Worm (Caenorhabditis elegans) whole organism, L1 larva: Measurements from ENCODE around the gene spig-3.

Experiments
- C04F5.9 ChIP-seq: sonication (generic microtip); optimal IDR thresholded peaks from 2 replicates; lab custom pipeline; 2016; ENCODE audit warnings: missing genetic modification characterization, missing compliant biosample characterization
- C16A3.4 ChIP-seq: fragments of 150-350 bp; optimal IDR thresholded peaks from 2 replicates; lab custom pipeline; 2014; ENCODE audit warnings: missing biosample characterization, missing genetic modification characterization
- F16B12.6 ChIP-seq: fragments of 150-350 bp; optimal IDR thresholded peaks from 2 replicates; lab custom pipeline; 2014; ENCODE audit warnings: missing biosample characterization, missing genetic modification characterization
- Y116A8C.19 ChIP-seq: sonication (generic microtip); optimal IDR thresholded peaks from 2 replicates; lab custom pipeline; 2016; ENCODE audit warnings: missing compliant biosample characterization, missing genetic modification characterization, borderline replicate concordance
- aha-1 ChIP-seq: fragments of 150-350 bp; optimal IDR thresholded peaks from 2 replicates; lab custom pipeline; 2014; ENCODE audit warnings: missing biosample characterization, missing genetic modification characterization
- alr-1 ChIP-seq: fragments of 200-800 bp; sonication (Bioruptor generic); optimal IDR thresholded peaks from 2 replicates; lab custom pipeline; 2018; ENCODE audit warnings: borderline replicate concordance, mild to moderate bottlenecking, missing genetic modification characterization, missing compliant biosample characterization
- ama-1 ChIP-seq: fragments of 150-350 bp; optimal IDR thresholded peaks from 2 replicates; lab custom pipeline; 2014
- blmp-1 ChIP-seq: fragments of 150-350 bp; optimal IDR thresholded peaks from 2 replicates; lab custom pipeline; 2014; ENCODE audit warnings: missing biosample characterization, missing genetic modification characterization
- ceh-82 ChIP-seq, 3 experiments: fragments of 150-350 bp in 1 of 3; sonication (generic microtip) in 2 of 3; optimal IDR thresholded peaks; 2 replicates each; lab custom pipeline; 2014 to 2017; ENCODE audit warnings: missing biosample characterization in 3 of 3, missing genetic modification characterization in 3 of 3
- dpl-1 ChIP-seq, 3 experiments: fragments of 150-350 bp in 2 of 3; sonication (generic microtip) in 1 of 3; optimal IDR thresholded peaks; 2 replicates each; lab custom pipeline; 2014 to 2017; ENCODE audit warnings: missing biosample characterization in 3 of 3, missing genetic modification characterization in 3 of 3, missing genetic modification reagents in 3 of 3
- dsc-1 ChIP-seq: sonication (generic microtip); optimal IDR thresholded peaks from 2 replicates; lab custom pipeline; 2016; ENCODE audit warnings: mild to moderate bottlenecking, missing genetic modification characterization, missing compliant biosample characterization
- efl-1 ChIP-seq, 4 experiments: fragments of 150-350 bp; optimal IDR thresholded peaks in 3 of 4; peaks in 1 of 4; 1 replicate in 1 of 4; 2 replicates in 3 of 4; lab custom pipeline; 2014; ENCODE audit warnings: missing biosample characterization in 2 of 4, missing genetic modification characterization in 2 of 4, missing genetic modification reagents in 2 of 4
- efl-3 ChIP-seq: fragments of 200-800 bp; sonication (Bioruptor generic); optimal IDR thresholded peaks from 2 replicates; lab custom pipeline; 2018; ENCODE audit warnings: mild to moderate bottlenecking, missing genetic modification characterization, missing compliant biosample characterization
- egl-13 ChIP-seq: sonication (generic microtip); optimal IDR thresholded peaks from 2 replicates; lab custom pipeline; 2016; ENCODE audit warnings: missing genotype, missing genetic modification reagents, missing genetic modification characterization, missing compliant biosample characterization
- egl-27 ChIP-seq, 2 experiments: fragments of 150-350 bp in 1 of 2; sonication (generic microtip); optimal IDR thresholded peaks; 3 replicates each; lab custom pipeline; 2017 to 2018; ENCODE audit warnings: missing biosample characterization in 2 of 2, missing genetic modification characterization in 2 of 2, missing genetic modification reagents in 2 of 2
- elt-3 ChIP-seq, 6 experiments: fragments of 150-350 bp in 1 of 6; sonication (generic microtip); optimal IDR thresholded peaks; 2 replicates each; lab custom pipeline; 2017 to 2018; ENCODE audit warnings: missing biosample characterization in 6 of 6, missing genetic modification characterization in 6 of 6, inconsistent platforms in 1 of 6
- fkh-10 ChIP-seq: sonication (generic microtip); optimal IDR thresholded peaks from 2 replicates; lab custom pipeline; 2017; ENCODE audit warnings: missing biosample characterization, missing genetic modification reagents, missing genetic modification characterization
- hlh-4 ChIP-seq: sonication (generic microtip); optimal IDR thresholded peaks from 2 replicates; lab custom pipeline; 2016; ENCODE audit warnings: mild to moderate bottlenecking, missing genetic modification characterization, missing compliant biosample characterization
- irx-1 ChIP-seq: sonication (generic microtip); optimal IDR thresholded peaks from 2 replicates; lab custom pipeline; 2016; ENCODE audit warnings: missing genetic modification characterization, missing compliant biosample characterization
- isw-1 ChIP-seq: fragments of 200-800 bp; sonication (Bioruptor generic); IDR thresholded peaks from 2 replicates; pipeline ENCODE4 v1.3.6; 2022; ENCODE audit warnings: missing genetic modification characterization, missing compliant biosample characterization
- lin-14 ChIP-seq: fragments of 200-800 bp; sonication (Bioruptor generic); optimal IDR thresholded peaks from 2 replicates; lab custom pipeline; 2018; ENCODE audit warnings: mild to moderate bottlenecking, missing genetic modification characterization, moderate library complexity, missing compliant biosample characterization
- lin-15B ChIP-seq: fragments of 150-350 bp; sonication (generic microtip); optimal IDR thresholded peaks from 3 replicates; lab custom pipeline; 2014; ENCODE audit warnings: missing biosample characterization, missing genetic modification characterization
- lin-35 ChIP-seq, 2 experiments: fragments of 150-350 bp; optimal IDR thresholded peaks; 2 replicates each; lab custom pipeline; 2014; ENCODE audit warnings: missing biosample characterization in 2 of 2, missing genetic modification characterization in 2 of 2, missing genetic modification reagents in 2 of 2
- lin-39 ChIP-seq: fragments of 150-350 bp; optimal IDR thresholded peaks from 2 replicates; lab custom pipeline; 2014; ENCODE audit warnings: missing biosample characterization, missing genetic modification reagents, missing genetic modification characterization
- lir-3 ChIP-seq: sonication (generic microtip); optimal IDR thresholded peaks from 2 replicates; lab custom pipeline; 2016; ENCODE audit warnings: mild to moderate bottlenecking, missing genetic modification characterization, moderate library complexity, missing compliant biosample characterization; ENCODE audit not compliant: poor library complexity
- lsy-2 ChIP-seq, 2 experiments: fragments of 150-350 bp; optimal IDR thresholded peaks; 2 replicates each; lab custom pipeline; 2014; ENCODE audit warnings: missing biosample characterization in 2 of 2, missing genetic modification characterization in 2 of 2
- mab-9 ChIP-seq: fragments of 200-800 bp; sonication (Bioruptor generic); IDR thresholded peaks from 2 replicates; pipeline ENCODE4 v1.3.6; 2022; ENCODE audit warnings: missing genetic modification reagents, missing genetic modification characterization, missing compliant biosample characterization
- mdl-1 ChIP-seq, 2 experiments: fragments of 150-350 bp; optimal IDR thresholded peaks; 2 replicates each; lab custom pipeline; 2014 to 2017; ENCODE audit warnings: missing biosample characterization in 2 of 2, missing genetic modification characterization in 2 of 2, inconsistent platforms in 1 of 2
- nhr-11 ChIP-seq: fragments of 150-350 bp; optimal IDR thresholded peaks from 2 replicates; lab custom pipeline; 2014; ENCODE audit warnings: missing biosample characterization, missing genetic modification characterization
- nhr-12 ChIP-seq: sonication (generic microtip); optimal IDR thresholded peaks from 2 replicates; lab custom pipeline; 2017; ENCODE audit warnings: missing biosample characterization, missing genetic modification characterization
- nhr-19 ChIP-seq: fragments of 200-800 bp; sonication (Bioruptor generic); conservative IDR thresholded peaks from 2 replicates; pipeline ENCODE4 v1.3.6; 2022; ENCODE audit warnings: missing genetic modification characterization, missing compliant biosample characterization
- nhr-28 ChIP-seq: fragments of 150-350 bp; optimal IDR thresholded peaks from 2 replicates; lab custom pipeline; 2014; ENCODE audit warnings: missing biosample characterization, missing genetic modification characterization
- nhr-77 ChIP-seq: fragments of 150-350 bp; optimal IDR thresholded peaks from 2 replicates; lab custom pipeline; 2014; ENCODE audit warnings: missing biosample characterization, missing genetic modification characterization
- pag-3 ChIP-seq: sonication (generic microtip); optimal IDR thresholded peaks from 2 replicates; lab custom pipeline; 2017; ENCODE audit warnings: missing genetic modification characterization, mild to moderate bottlenecking, missing compliant biosample characterization, antibody characterized with exemption, borderline replicate concordance; ENCODE audit not compliant: insufficient read depth
- pax-3 ChIP-seq: fragments of 200-800 bp; sonication (Bioruptor generic); optimal IDR thresholded peaks from 2 replicates; lab custom pipeline; 2018; ENCODE audit warnings: mild to moderate bottlenecking, missing genetic modification characterization, moderate library complexity, missing compliant biosample characterization
- rnt-1 ChIP-seq: sonication (generic microtip); optimal IDR thresholded peaks from 2 replicates; lab custom pipeline; 2016; ENCODE audit warnings: mild to moderate bottlenecking, missing genetic modification characterization, moderate library complexity, missing compliant biosample characterization
- snu-23 ChIP-seq: sonication (generic microtip); optimal IDR thresholded peaks from 2 replicates; lab custom pipeline; 2016; ENCODE audit warnings: missing genetic modification characterization, missing compliant biosample characterization
- sptf-1 ChIP-seq: fragments of 150-350 bp; optimal IDR thresholded peaks from 2 replicates; lab custom pipeline; 2014; ENCODE audit warnings: missing biosample characterization, missing genetic modification characterization
- swsn-7 ChIP-seq: sonication (generic microtip); optimal IDR thresholded peaks from 2 replicates; lab custom pipeline; 2016; ENCODE audit warnings: missing genetic modification characterization, missing compliant biosample characterization
- tbx-2 ChIP-seq: sonication (generic microtip); optimal IDR thresholded peaks from 2 replicates; lab custom pipeline; 2016; ENCODE audit warnings: missing genetic modification characterization, missing compliant biosample characterization
- unc-30 ChIP-seq: sonication (generic microtip); optimal IDR thresholded peaks from 2 replicates; lab custom pipeline; 2017; ENCODE audit warnings: missing biosample characterization, missing genetic modification characterization
- unc-62 ChIP-seq: fragments of 150-350 bp; optimal IDR thresholded peaks from 2 replicates; lab custom pipeline; 2014; ENCODE audit warnings: missing biosample characterization, missing genetic modification reagents, missing genetic modification characterization
- unc-98 ChIP-seq: fragments of 200-800 bp; sonication (Bioruptor generic); IDR thresholded peaks from 2 replicates; pipeline ENCODE4 v1.3.6; 2022; ENCODE audit warnings: missing genetic modification characterization, missing compliant biosample characterization
- zag-1 ChIP-seq: fragments of 150-350 bp; optimal IDR thresholded peaks from 2 replicates; lab custom pipeline; 2014; ENCODE audit warnings: missing biosample characterization, missing genetic modification characterization
- ztf-11 ChIP-seq, 2 experiments: sonication (generic microtip); optimal IDR thresholded peaks; 2 replicates each; lab custom pipeline; 2016 to 2017; ENCODE audit warnings: missing genetic modification characterization in 2 of 2, missing biosample characterization in 1 of 2, missing compliant biosample characterization in 1 of 2
- ztf-4 ChIP-seq: fragments of 150-350 bp; optimal IDR thresholded peaks from 2 replicates; lab custom pipeline; 2014; ENCODE audit warnings: missing biosample characterization, missing genetic modification characterization

Gene spig-3

DNA sequence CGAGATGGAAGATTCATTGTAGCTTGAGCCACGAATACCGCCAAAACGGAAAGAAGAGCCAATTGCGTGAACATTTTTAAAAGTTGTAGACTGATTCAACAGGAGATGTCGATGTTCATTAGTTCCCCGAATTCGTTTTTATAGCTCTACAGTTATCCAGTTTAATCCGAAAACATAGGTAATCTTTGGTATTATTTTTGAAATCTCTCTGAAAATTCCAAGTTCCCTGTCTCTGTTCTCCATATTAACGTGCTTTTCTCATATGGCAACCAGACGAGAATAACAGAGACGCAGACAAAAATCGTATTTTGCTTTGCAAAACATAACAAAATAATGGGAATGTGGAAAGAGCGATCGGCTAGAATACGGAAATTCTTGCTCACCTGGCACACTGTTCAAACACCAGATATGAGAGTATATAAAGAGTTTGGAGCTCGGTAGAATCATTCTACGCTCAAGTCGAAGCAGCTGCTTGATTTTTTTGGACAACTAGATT, at the start of gene spig-3, which contains the start of gene F14D7.12:
spig-3 (minus strand) TSS at position 101 of the 496 bp plus-strand sequence.
F14D7.12 (plus strand) TSS at position 446 of the 496 bp plus-strand sequence.
- TF ChIP-seq efl-1 (optimal IDR thresholded peaks at IDR 0.05; lab: Kevin White, UChicago) (no peak), efl-1 (GFP tag; optimal IDR thresholded peaks at IDR 0.05 in 1 of 2; lab: Kevin White, UChicago) (peak in 1 of 2 experiments; percentile 49), zag-1 (tag; lab: Kevin White, UChicago) (no peak), tbx-2 (tag; lab: Kevin White, UChicago) (no peak), pag-3 (tag; lab: Kevin White, UChicago) (no peak), ztf-11 (tag; optimal IDR thresholded peaks at IDR 0.05; lab: Kevin White, UChicago) (no peak), lin-15B (tag; lab: Kevin White, UChicago) (no peak)

DNA sequence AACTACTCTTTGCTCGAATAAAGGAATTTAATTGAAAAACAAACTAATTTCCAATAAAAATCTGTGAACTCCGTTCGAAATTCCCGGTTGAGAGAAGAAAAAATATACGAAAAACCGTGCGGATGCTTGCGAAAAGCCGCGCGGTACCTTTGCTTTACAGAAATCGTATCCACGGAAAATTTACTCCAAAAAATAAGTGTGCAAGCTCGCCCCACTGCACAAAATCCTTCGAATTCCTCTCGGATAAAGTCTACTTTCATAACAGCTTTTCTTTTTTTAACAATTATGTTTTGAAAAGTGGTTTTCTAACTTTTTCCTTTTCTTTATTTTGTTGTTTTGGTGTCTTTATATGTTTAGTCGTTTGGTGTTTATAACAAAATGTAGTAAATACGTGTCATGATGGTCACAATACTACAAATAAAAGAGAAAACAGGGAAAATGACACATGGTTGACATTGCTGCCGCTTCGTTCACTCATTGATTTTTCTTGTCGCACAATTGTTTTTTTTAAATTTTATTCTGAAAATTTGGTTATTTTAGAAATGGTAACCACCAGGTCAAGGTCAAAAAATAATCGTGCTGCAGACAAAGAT, 47.9 kb upstream of the spig-3 start, which contains the start of gene cept-2:
cept-2 (plus strand) TSS at position 533 of the 593 bp plus-strand sequence.
- peak; percentile 81 for TF ChIP-seq mab-9 (GFP tag; lab: Robert Waterston, UW)
- TF ChIP-seq dpl-1 (GFP tag; optimal IDR thresholded peaks at IDR 0.05; lab: Kevin White, UChicago), result peak; percentile 86 to 89 (median 87)
- TF ChIP-seq unc-98 (GFP tag; lab: Robert Waterston, UW), result peak; percentile 44; the same call in 1 of the 2 replicates
- TF ChIP-seq fkh-10 (GFP tag; lab: Kevin White, UChicago), result peak; percentile 70
- TF ChIP-seq lin-14 (GFP tag; lab: Kevin White, UChicago), result peak; percentile 96
- peak; percentile 91 for TF ChIP-seq blmp-1 (tag; lab: Kevin White, UChicago)
- no peak for TF ChIP-seq sptf-1 (tag; lab: Kevin White, UChicago)
- TF ChIP-seq ztf-4, result peak; percentile 85
- peak; percentile 82 for TF ChIP-seq irx-1 (tag; lab: Kevin White, UChicago)
- TF ChIP-seq lir-3, result peak; percentile 93
- TF ChIP-seq nhr-12, result no peak
- peak; percentile 84 to 95 (median 94) for TF ChIP-seq ceh-82 (tag; optimal IDR thresholded peaks at IDR 0.05; lab: Kevin White, UChicago)
- TF ChIP-seq snu-23 (GFP tag; lab: Kevin White, UChicago), result peak; percentile 97
- no peak for TF ChIP-seq hlh-4 (tag; lab: Kevin White, UChicago)
- peak; percentile 56 for TF ChIP-seq F16B12.6
- TF ChIP-seq pag-3 (tag; lab: Kevin White, UChicago), result peak; percentile 82
- TF ChIP-seq Y116A8C.19 (tag; lab: Kevin White, UChicago), result no peak
- peak; percentile 87 to 88 for TF ChIP-seq lin-35 (GFP tag; optimal IDR thresholded peaks at IDR 0.05; lab: Kevin White, UChicago)
- TF ChIP-seq efl-3 (GFP tag; lab: Kevin White, UChicago), result peak; percentile 31
- peak in 1 of 2 experiments; percentile 56 for TF ChIP-seq egl-27 (tag; optimal IDR thresholded peaks at IDR 0.05; lab: Kevin White, UChicago)
- peak; percentile 96 for TF ChIP-seq nhr-19 (GFP tag; lab: Robert Waterston, UW)
- no peak for TF ChIP-seq unc-30 (tag; lab: Kevin White, UChicago)
- TF ChIP-seq nhr-28 (tag; lab: Kevin White, UChicago), result no peak
- peak; percentile 94 for TF ChIP-seq dsc-1 (tag; lab: Kevin White, UChicago)
- TF ChIP-seq lin-15B (tag; lab: Kevin White, UChicago), result peak; percentile 67
- peak; percentile 92 for TF ChIP-seq nhr-77 (tag; lab: Kevin White, UChicago)
- peak in 3 of 6 experiments; percentile 37 to 93 (median 76) for TF ChIP-seq elt-3 (tag; optimal IDR thresholded peaks at IDR 0.05; lab: Kevin White, UChicago)
- TF ChIP-seq aha-1, result peak; percentile 9
- no peak for TF ChIP-seq alr-1 (tag; lab: Kevin White, UChicago)
- TF ChIP-seq C04F5.9 (tag; lab: Kevin White, UChicago), result peak; percentile 80
- TF ChIP-seq lsy-2 (tag; optimal IDR thresholded peaks at IDR 0.05; lab: Kevin White, UChicago), result peak; percentile 93 to 96
- TF ChIP-seq egl-13, result peak; percentile 91
- peak; percentile 52 for TF ChIP-seq ama-1 (lab: Kevin White, UChicago)
- peak; percentile 98 for TF ChIP-seq C16A3.4 (tag; lab: Kevin White, UChicago)
- TF ChIP-seq swsn-7 (tag; lab: Kevin White, UChicago), result peak; percentile 95
- TF ChIP-seq rnt-1 (tag; lab: Kevin White, UChicago), result peak; percentile 98
- peak; percentile 70 for TF ChIP-seq lin-39 (tag; lab: Kevin White, UChicago)
- TF ChIP-seq nhr-11 (tag; lab: Kevin White, UChicago), result peak; percentile 75
- TF ChIP-seq pax-3 (tag; lab: Kevin White, UChicago), result peak; percentile 99
- peak; percentile 92 for TF ChIP-seq isw-1 (GFP tag; lab: Robert Waterston, UW)
- peak in 1 of 2 experiments; percentile 91 for TF ChIP-seq ztf-11 (tag; optimal IDR thresholded peaks at IDR 0.05; lab: Kevin White, UChicago)
- TF ChIP-seq efl-1 (optimal IDR thresholded peaks at IDR 0.05; lab: Kevin White, UChicago), result peak; percentile 91 to 93
- TF ChIP-seq efl-1 (GFP tag; optimal IDR thresholded peaks at IDR 0.05 in 1 of 2; lab: Kevin White, UChicago), result peak; percentile 85 to 98
- no peak for TF ChIP-seq unc-62 (GFP tag; lab: Kevin White, UChicago)
- peak in 1 of 2 experiments; percentile 82 for TF ChIP-seq mdl-1 (tag; optimal IDR thresholded peaks at IDR 0.05; lab: Kevin White, UChicago)
